Worm (Caenorhabditis elegans): Measurements from ENCODE around the gene hdl-2.

DNA sequence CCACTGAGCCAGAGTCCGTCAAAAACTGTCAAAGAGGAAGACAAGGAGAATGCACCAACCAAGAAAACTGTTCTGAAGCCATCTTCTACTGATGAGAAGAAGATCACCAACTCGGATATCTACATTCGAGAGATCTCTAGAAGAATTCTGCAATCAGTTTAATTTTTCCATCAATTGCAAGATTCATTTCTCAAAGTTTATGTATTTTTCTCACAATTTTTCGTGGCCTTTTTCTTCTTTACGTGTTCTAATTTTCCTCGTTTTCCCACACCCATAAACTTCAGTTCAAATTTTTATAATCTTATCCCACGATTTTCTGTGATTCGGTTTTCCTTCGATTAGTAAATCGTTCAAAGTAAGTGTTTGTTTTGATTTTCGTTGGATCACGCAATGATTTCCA is at the start of gene hdl-2:
- TF ChIP-seq ceh-79 (tag; optimal IDR thresholded peaks at IDR 0.05) (no peak), pha-4 (tag; optimal IDR thresholded peaks at IDR 0.05) (no peak), sdz-38 (tag; optimal IDR thresholded peaks at IDR 0.05) (no peak), sea-2 (GFP tag; IDR thresholded peaks at IDR 0.05) (no peak), unc-62 (GFP tag; optimal IDR thresholded peaks at IDR 0.05) (no peak), madf-8 (GFP tag; conservative IDR thresholded peaks at IDR 0.05) (no peak), snpc-4 (GFP tag; optimal IDR thresholded peaks at IDR 0.05) (no peak), snpc-4 (tag; optimal IDR thresholded peaks at IDR 0.05) (no peak), hmg-1.2 (GFP tag; IDR thresholded peaks at IDR 0.05) (no peak), bed-2 (GFP tag; IDR thresholded peaks at IDR 0.05) (no peak)

All from whole organism, young adult.